Fruit fly (Drosophila melanogaster): ENCODE results near the gene CG17625.

dm6 chr3R:22701793-22702192 lies 15.1 kb downstream of the CG17625 start, which contains the start of the genes CG6972 and CCAP:
- TF ChIP-seq cnc (optimal IDR thresholded peaks at IDR 0.05) = no peak
- TF ChIP-seq kay (GFP tag; ENCODE audit: borderline replicate concordance) = no peak
- TF ChIP-seq Hr96 (GFP tag; optimal IDR thresholded peaks at IDR 0.05) = no peak
- TF ChIP-seq CG7045 (GFP tag; optimal IDR thresholded peaks at IDR 0.05) = no peak
- TF ChIP-seq toe (GFP tag; optimal IDR thresholded peaks at IDR 0.05) = no peak
- no peak for TF ChIP-seq CG7101 (tag; optimal IDR thresholded peaks at IDR 0.05)
- no peak for TF ChIP-seq Mnt (GFP tag; optimal IDR thresholded peaks at IDR 0.05)
- TF ChIP-seq CG12768 (GFP tag; optimal IDR thresholded peaks at IDR 0.05) = no peak
- TF ChIP-seq bab1 (GFP tag; optimal IDR thresholded peaks at IDR 0.05) = no peak

Data from whole organism, adult.